Worm (Caenorhabditis elegans) whole organism, L1 larva: ENCODE measurements around the gene act-5.

Experiments
- ama-1 ChIP-seq: fragments of 150-350 bp; optimal IDR thresholded peaks from 2 replicates; lab custom pipeline; 2014
- fkh-4 ChIP-seq: sonication (generic microtip); optimal IDR thresholded peaks from 2 replicates; lab custom pipeline; 2016; ENCODE audit warnings: missing compliant biosample characterization, missing genetic modification characterization, borderline replicate concordance
- lin-13 ChIP-seq: fragments of 150-350 bp; optimal IDR thresholded peaks from 2 replicates; lab custom pipeline; 2014; ENCODE audit warnings: missing biosample characterization, missing genetic modification reagents, missing genetic modification characterization
- skn-1 ChIP-seq: fragments of 150-350 bp; optimal IDR thresholded peaks from 2 replicates; lab custom pipeline; 2014; ENCODE audit warnings: missing biosample characterization, missing genetic modification characterization
- ztf-11 ChIP-seq, 2 experiments: sonication (generic microtip); optimal IDR thresholded peaks; 2 replicates each; lab custom pipeline; 2016 to 2017; ENCODE audit warnings: missing genetic modification characterization in 2 of 2, missing biosample characterization in 1 of 2, missing compliant biosample characterization in 1 of 2

DNA sequence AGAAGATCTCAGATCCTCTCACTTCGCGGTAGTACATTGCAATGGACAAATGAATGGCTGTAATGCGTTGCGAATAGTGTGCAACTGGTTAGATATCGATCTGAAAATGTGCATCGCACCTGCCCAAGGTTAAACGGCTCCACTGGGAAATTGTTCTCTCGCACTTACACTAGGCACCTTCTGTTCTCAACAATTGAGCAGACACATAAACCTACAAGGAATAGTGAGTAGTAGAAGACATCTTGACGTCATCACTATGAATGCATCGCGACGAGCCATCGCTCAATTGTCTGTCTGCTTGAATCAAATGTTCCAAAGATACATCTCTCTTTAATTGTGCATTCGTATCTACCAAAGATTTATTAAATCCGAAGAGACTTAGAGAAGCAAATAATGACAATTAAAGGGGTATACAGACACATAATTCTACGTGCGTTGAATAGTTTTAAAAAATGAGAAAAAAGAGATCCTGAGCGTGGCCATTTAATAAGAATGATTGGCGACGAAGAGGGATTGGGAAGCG, 42.8 kb downstream of the act-5 start, which contains the start of gene T05D4.2:
- TF ChIP-seq fkh-4 (tag; lab: Kevin White, UChicago) (no peak), skn-1 (no peak), ztf-11 (tag; optimal IDR thresholded peaks at IDR 0.05; lab: Kevin White, UChicago) (no peak), ama-1 (lab: Kevin White, UChicago) (no peak), lin-13 (no peak)
